Worm (Caenorhabditis elegans) whole organism, L2 larva: ENCODE results near the gene F23H12.7.

ENCODE experiments used
- C34F6.9 ChIP-seq: fragments of 150-350 bp; optimal IDR thresholded peaks from 2 replicates; lab custom pipeline; 2014; ENCODE audit warnings: missing biosample characterization, missing genetic modification characterization
- ZK546.5 ChIP-seq: sonication (generic microtip); optimal IDR thresholded peaks from 2 replicates; lab custom pipeline; 2017; ENCODE audit warnings: missing biosample characterization, missing genetic modification characterization
- ceh-16 ChIP-seq: fragments of 150-350 bp; optimal IDR thresholded peaks from 2 replicates; lab custom pipeline; 2014; ENCODE audit warnings: missing biosample characterization, missing genetic modification characterization
- ceh-82 ChIP-seq: fragments of 150-350 bp; optimal IDR thresholded peaks from 2 replicates; lab custom pipeline; 2014; ENCODE audit warnings: missing biosample characterization, missing genetic modification characterization
- dmd-4 ChIP-seq: sonication (generic microtip); optimal IDR thresholded peaks from 2 replicates; lab custom pipeline; 2017; ENCODE audit warnings: missing biosample characterization, missing genetic modification characterization
- elt-1 ChIP-seq: fragments of 150-350 bp; optimal IDR thresholded peaks from 2 replicates; lab custom pipeline; 2014; ENCODE audit warnings: missing biosample characterization, missing genetic modification characterization
- lin-13 ChIP-seq: fragments of 150-350 bp; optimal IDR thresholded peaks from 2 replicates; lab custom pipeline; 2014; ENCODE audit warnings: missing biosample characterization, missing genetic modification reagents, missing genetic modification characterization
- mdl-1 ChIP-seq, 2 experiments: fragments of 150-350 bp in 1 of 2; sonication (generic microtip) in 1 of 2; optimal IDR thresholded peaks; 2 replicates each; lab custom pipeline; 2017; ENCODE audit warnings: missing biosample characterization in 2 of 2, missing genetic modification characterization in 2 of 2
- nhr-23 ChIP-seq: fragments of 150-350 bp; optimal IDR thresholded peaks from 2 replicates; lab custom pipeline; 2014; ENCODE audit warnings: missing biosample characterization, missing genetic modification reagents, missing genetic modification characterization
- sma-3 ChIP-seq: sonication (generic microtip); optimal IDR thresholded peaks from 2 replicates; lab custom pipeline; 2016; ENCODE audit warnings: missing genetic modification reagents, missing genetic modification characterization, missing compliant biosample characterization
- unc-62 ChIP-seq: fragments of 150-350 bp; optimal IDR thresholded peaks from 2 replicates; lab custom pipeline; 2014; ENCODE audit warnings: missing biosample characterization, missing genetic modification reagents, missing genetic modification characterization
- ztf-11 ChIP-seq: sonication (generic microtip); optimal IDR thresholded peaks from 2 replicates; lab custom pipeline; 2017; ENCODE audit warnings: missing biosample characterization, missing genetic modification characterization

- TF ChIP-seq ceh-16 (tag; lab: Kevin White, UChicago) = no peak
- no peak for TF ChIP-seq dmd-4 (tag; lab: Kevin White, UChicago)
- TF ChIP-seq ztf-11 (tag; lab: Kevin White, UChicago) = no peak
- no peak for TF ChIP-seq C34F6.9 (tag; lab: Kevin White, UChicago)
- TF ChIP-seq ceh-82 (tag; lab: Kevin White, UChicago) = no peak
- TF ChIP-seq sma-3 (GFP tag; lab: Kevin White, UChicago) = no peak
- no peak for TF ChIP-seq unc-62 (GFP tag; lab: Kevin White, UChicago)
- TF ChIP-seq ZK546.5 = no peak
- no peak for TF ChIP-seq elt-1 (tag; lab: Kevin White, UChicago)
- no peak for TF ChIP-seq mdl-1 (tag; optimal IDR thresholded peaks at IDR 0.05; lab: Kevin White, UChicago)
- no peak for TF ChIP-seq nhr-23 (tag; lab: Kevin White, UChicago)
- TF ChIP-seq lin-13 (GFP tag; lab: Kevin White, UChicago) = no peak
These were observed 42.9 kb downstream of the F23H12.7 start for ce11 chrV:12414362-12414761.
